Fruit fly (Drosophila melanogaster): Measurements from ENCODE around the gene ClC-a.

ClC-a gene

DNA sequence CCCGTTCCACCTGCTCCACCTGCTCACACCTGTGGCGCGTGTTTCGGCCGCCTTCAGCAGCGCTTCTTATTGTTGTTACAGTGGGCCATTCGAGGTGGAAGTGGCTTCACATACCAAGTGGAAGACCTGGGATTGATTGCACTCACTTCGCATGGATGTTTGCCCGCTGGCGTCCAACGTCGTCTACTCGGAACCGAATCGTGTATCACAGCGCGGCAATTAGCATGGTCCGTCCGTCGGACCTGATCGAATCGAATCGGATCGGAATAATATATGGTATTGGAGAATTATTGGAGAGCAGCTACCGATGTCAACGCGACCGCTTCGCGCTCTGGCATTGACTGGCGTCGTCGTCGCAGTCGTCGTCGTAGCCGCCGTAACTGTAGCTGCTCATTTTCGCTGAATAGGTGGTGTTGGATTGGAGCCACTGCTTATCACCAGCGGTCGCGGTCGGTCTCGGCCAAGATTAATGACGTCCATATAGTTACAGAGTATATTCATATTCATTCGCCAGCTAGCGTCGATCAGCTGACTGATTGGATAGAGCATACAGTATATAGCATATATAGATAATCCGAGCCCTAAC lies at the start of gene ClC-a:
TSS of gene ClC-a (minus strand) at position 327 of the 586 bp plus-strand sequence.
- no peak for TF ChIP-seq psq (optimal IDR thresholded peaks at IDR 0.05)
- no peak for TF ChIP-seq Dll (optimal IDR thresholded peaks at IDR 0.05)
- no peak for TF ChIP-seq pan (optimal IDR thresholded peaks at IDR 0.05)
- no peak for TF ChIP-seq CG8478 (optimal IDR thresholded peaks at IDR 0.05)
- no peak for TF ChIP-seq EcR (GFP tag; optimal IDR thresholded peaks at IDR 0.05)
- no peak for TF ChIP-seq usp (GFP tag; optimal IDR thresholded peaks at IDR 0.05)

DNA sequence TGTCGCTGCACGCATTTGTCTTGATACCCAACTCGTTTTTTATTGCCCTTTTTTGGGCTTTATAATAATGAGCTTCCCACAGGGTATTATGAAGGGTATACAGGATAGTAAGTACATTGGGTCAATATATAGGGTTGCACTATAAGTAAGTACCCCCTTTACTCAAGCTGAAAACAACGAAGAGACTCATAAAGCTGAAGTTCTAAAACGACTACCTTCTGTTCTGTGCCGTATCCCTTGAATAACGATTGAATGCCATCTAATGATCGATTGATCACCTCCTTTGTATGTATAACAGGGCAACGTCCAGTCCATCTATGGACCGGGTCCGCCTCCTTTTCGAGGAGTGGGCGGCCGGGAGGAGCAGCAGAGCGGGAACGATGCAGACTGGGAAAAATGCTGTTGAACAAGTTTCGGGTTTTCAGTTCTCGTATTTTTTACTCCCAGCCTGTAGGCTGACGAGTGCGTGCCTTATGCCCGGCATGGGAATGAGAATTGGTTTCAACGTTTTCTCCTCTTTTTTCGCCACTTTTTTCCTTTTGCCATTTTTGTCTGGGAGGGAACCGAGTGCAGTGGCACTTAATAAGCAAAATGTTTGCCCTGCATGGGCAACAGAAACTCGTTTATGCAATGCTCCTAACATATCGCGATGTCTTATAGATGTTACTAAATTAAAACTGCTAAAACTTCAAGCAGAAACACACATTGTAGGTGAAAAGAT lies 46.7 kb upstream of the ClC-a start:
- TF ChIP-seq pan (optimal IDR thresholded peaks at IDR 0.05): peak; percentile 90
- TF ChIP-seq CG8478 (optimal IDR thresholded peaks at IDR 0.05): no peak

- TF ChIP-seq Dll (optimal IDR thresholded peaks at IDR 0.05) (no peak), EcR (GFP tag; optimal IDR thresholded peaks at IDR 0.05) (no peak), CG8478 (optimal IDR thresholded peaks at IDR 0.05) (no peak), usp (GFP tag; optimal IDR thresholded peaks at IDR 0.05) (no peak), psq (optimal IDR thresholded peaks at IDR 0.05) (no peak)
These were observed 46.1 kb upstream of the ClC-a start for dm6 chr3R:11859103-11859502.

- TF ChIP-seq EcR (GFP tag; optimal IDR thresholded peaks at IDR 0.05) (no peak), usp (GFP tag; optimal IDR thresholded peaks at IDR 0.05) (no peak), CG8478 (optimal IDR thresholded peaks at IDR 0.05) (no peak)
These were observed 43.3 kb upstream of the ClC-a start for dm6 chr3R:11856295-11856694.

DNA sequence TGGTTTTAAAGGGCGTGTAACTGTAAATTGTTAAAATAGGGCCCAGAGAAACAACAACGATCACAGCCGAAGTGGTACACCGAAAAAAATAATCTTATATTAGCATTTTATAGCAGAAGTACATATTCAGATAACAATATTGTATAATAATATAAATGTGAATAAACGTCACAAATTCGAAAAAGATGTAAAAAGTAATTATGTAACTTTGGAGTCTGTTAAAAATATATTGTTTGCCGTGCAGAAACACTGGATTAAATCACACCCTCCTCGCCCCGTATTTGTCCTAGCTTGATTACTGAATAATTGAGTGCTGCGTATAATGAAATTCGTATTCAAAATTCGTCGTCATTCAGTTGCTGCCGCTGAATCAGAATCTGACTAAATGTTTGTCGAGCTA lies 42.1 kb upstream of the ClC-a start:
- TF ChIP-seq EcR (GFP tag; optimal IDR thresholded peaks at IDR 0.05) (no peak), pan (optimal IDR thresholded peaks at IDR 0.05) (no peak), psq (optimal IDR thresholded peaks at IDR 0.05) (no peak), CG8478 (optimal IDR thresholded peaks at IDR 0.05) (no peak), Dll (optimal IDR thresholded peaks at IDR 0.05) (no peak), usp (GFP tag; optimal IDR thresholded peaks at IDR 0.05) (no peak)

dm6 chr3R:11851939-11852338 lies 38.9 kb upstream of the ClC-a start:
- TF ChIP-seq usp (GFP tag; optimal IDR thresholded peaks at IDR 0.05): no peak
- no peak for TF ChIP-seq EcR (GFP tag; optimal IDR thresholded peaks at IDR 0.05)
- no peak for TF ChIP-seq psq (optimal IDR thresholded peaks at IDR 0.05)
- TF ChIP-seq pan (optimal IDR thresholded peaks at IDR 0.05): no peak
- TF ChIP-seq Dll (optimal IDR thresholded peaks at IDR 0.05): no peak
- no peak for TF ChIP-seq CG8478 (optimal IDR thresholded peaks at IDR 0.05)

DNA sequence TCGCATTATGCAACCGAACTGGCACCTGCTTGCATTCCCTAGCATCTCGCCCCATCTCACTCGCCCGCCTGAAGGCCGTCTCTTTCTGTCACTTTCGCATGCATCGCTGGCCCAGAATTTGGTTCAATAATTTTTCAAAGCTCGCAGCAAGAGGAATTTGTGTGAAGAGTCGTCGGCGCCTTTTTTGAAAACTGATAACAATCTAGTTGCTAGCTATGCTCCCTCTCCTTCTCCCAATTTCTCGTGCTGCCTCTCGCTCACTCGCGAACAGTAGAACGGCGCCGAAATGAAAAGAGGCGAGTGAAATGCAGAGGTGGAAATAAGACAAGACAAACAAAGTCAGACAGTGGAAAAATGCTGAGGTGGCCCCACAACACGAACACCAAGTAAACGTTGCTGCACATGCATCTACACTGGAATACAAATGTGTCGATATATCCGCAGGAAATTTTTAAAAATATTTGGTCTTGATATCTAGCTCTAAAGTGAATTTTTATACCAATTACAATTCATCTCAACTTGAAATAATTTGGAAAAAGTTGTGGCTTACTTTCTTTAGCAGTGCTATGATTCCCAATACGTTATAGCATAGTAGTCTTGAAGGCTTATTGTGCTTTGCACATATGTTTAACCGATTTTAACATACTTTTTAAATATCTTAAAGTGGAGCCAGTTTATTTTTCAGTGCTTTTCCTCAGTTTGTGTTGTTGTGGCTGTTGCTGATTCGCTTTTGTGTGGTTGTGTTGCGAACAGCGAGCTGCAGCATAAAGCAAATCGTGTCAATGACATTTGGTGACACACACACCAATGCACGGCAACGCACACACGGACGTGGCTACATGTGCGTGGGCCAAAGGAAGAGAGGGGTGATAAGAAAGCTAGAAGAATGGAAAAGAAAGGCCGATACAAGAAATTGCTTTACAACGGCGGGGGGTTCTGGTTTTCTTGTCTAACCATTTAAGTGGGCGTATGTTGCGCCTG lies 38.2 kb upstream of the ClC-a start:
- TF ChIP-seq EcR (GFP tag; optimal IDR thresholded peaks at IDR 0.05): peak in 1 of 2 experiments; percentile 86
- no peak for TF ChIP-seq usp (GFP tag; optimal IDR thresholded peaks at IDR 0.05)
- TF ChIP-seq psq (optimal IDR thresholded peaks at IDR 0.05): no peak
- no peak for TF ChIP-seq Dll (optimal IDR thresholded peaks at IDR 0.05)

DNA sequence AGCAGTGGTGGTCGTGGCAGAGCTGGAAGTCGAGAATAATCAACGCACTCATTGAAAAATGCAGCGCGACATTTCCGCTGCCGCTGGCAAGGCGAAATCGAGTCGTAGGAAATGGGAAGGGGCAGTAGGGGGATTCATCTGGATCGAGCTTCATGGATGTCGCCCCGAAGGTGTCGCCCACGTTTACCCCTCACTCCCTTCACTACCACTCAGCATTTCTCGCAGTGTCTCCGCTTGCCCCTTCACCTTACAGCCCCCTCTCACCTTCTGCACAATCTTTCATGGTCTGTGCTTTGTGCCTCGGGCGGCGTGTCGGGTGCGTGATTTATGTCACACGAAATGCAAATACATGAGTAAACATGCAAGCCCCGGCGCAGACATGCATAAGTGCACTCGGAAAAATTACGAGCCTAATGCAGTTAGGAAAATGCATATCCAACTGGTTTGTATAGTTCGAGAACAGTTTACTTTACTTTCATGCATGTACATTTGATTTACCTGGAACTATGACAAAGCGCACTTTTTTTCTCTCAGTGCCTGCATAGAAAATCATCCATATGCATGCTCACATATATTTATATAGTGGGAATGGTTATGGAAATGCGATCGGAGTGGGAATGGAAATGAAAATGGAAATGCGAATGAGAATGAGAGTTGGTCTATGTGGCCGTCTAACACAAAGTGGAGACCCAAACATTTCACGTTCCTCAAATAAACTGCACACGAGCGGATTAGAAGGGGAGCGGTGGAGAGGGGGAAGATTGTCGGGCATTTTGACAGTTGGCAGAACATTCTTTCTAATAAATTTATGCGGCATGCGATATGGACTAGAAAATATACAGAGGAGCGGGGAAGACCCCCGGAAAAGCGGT lies 36.6 kb upstream of the ClC-a start:
- TF ChIP-seq EcR (GFP tag; optimal IDR thresholded peaks at IDR 0.05): no peak
- TF ChIP-seq Dll (optimal IDR thresholded peaks at IDR 0.05): no peak
- TF ChIP-seq usp (GFP tag; optimal IDR thresholded peaks at IDR 0.05): no peak
- no peak for TF ChIP-seq CG8478 (optimal IDR thresholded peaks at IDR 0.05)
- no peak for TF ChIP-seq pan (optimal IDR thresholded peaks at IDR 0.05)
- TF ChIP-seq psq (optimal IDR thresholded peaks at IDR 0.05): no peak

DNA sequence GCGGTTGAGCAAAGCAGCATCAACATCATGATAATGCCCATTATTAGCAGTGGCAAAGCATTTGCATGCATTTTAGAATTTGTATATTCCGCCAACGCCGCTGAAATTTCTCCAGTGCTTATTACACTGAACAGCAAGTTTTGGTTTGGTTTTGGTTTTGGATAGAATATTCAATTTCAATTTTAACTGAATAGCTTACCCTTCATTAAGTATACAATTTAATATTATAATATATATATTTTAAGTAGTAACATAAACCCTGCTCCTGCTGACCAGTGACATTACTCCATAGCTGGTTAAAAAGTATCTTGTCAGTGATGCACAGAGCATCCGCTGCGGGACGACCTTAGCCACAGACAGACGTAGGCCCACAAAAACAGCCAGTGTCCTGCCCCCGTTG lies 34.4 kb upstream of the ClC-a start:
- no peak for TF ChIP-seq CG8478 (optimal IDR thresholded peaks at IDR 0.05)

dm6 chr3R:11833406-11833805 lies 20.4 kb upstream of the ClC-a start:
- no peak for TF ChIP-seq pan (optimal IDR thresholded peaks at IDR 0.05)
- no peak for TF ChIP-seq EcR (GFP tag; optimal IDR thresholded peaks at IDR 0.05)
- no peak for TF ChIP-seq CG8478 (optimal IDR thresholded peaks at IDR 0.05)
- no peak for TF ChIP-seq usp (GFP tag; optimal IDR thresholded peaks at IDR 0.05)
- TF ChIP-seq Dll (optimal IDR thresholded peaks at IDR 0.05): no peak
- TF ChIP-seq psq (optimal IDR thresholded peaks at IDR 0.05): no peak

- TF ChIP-seq Dll (optimal IDR thresholded peaks at IDR 0.05) (no peak), CG8478 (optimal IDR thresholded peaks at IDR 0.05) (no peak), psq (optimal IDR thresholded peaks at IDR 0.05) (no peak), pan (optimal IDR thresholded peaks at IDR 0.05) (no peak), EcR (GFP tag; optimal IDR thresholded peaks at IDR 0.05) (no peak), usp (GFP tag; optimal IDR thresholded peaks at IDR 0.05) (no peak)
These were observed 18.0 kb upstream of the ClC-a start for dm6 chr3R:11830757-11831586.

Measured in whole organism.